Fruit fly (Drosophila melanogaster): ENCODE results near the gene CG18599.

Gene CG18599

dm6 chr3R:18297444-18298297 lies 30.1 kb downstream of the CG18599 start (continued):
- 0 out of 3 replicates have a peak, but pooled peaks have one; percentile 16 for TF ChIP-seq CG17361 (GFP tag; IDR thresholded peaks at IDR 0.05)
- TF ChIP-seq Dll (GFP tag; IDR thresholded peaks at IDR 0.05; ENCODE audit: partially characterized antibody): no peak
- no peak for TF ChIP-seq CG3995 (GFP tag; optimal IDR thresholded peaks at IDR 0.05)
- no peak for TF ChIP-seq CG14014 (GFP tag; IDR thresholded peaks at IDR 0.05)
- no peak for TF ChIP-seq tgo (GFP tag; IDR thresholded peaks at IDR 0.05)
- no peak for TF ChIP-seq CG3847 (GFP tag; IDR thresholded peaks at IDR 0.05)
- TF ChIP-seq otp (GFP tag; IDR thresholded peaks at IDR 0.05): no peak
- no peak for TF ChIP-seq Dref (GFP tag; IDR thresholded peaks at IDR 0.05)
- TF ChIP-seq CTCF (GFP tag; optimal IDR thresholded peaks at IDR 0.05): no peak
- TF ChIP-seq chinmo (GFP tag; IDR thresholded peaks at IDR 0.05; ENCODE audit: partially characterized antibody): 0 out of 4 replicates have a peak, but pooled peaks have one; percentile 5
- TF ChIP-seq CG4404 (GFP tag; IDR thresholded peaks at IDR 0.05): no peak
- TF ChIP-seq sob (GFP tag; IDR thresholded peaks at IDR 0.05): no peak
- TF ChIP-seq repo (GFP tag; optimal IDR thresholded peaks at IDR 0.05): no peak
- no peak for TF ChIP-seq CG1832 (GFP tag; optimal IDR thresholded peaks at IDR 0.05)
- no peak for TF ChIP-seq hkb (optimal IDR thresholded peaks at IDR 0.05)
- 0 out of 2 replicates have a peak, but pooled peaks have one; percentile 7 for TF ChIP-seq hkb (GFP tag; IDR thresholded peaks at IDR 0.05)
- TF ChIP-seq odd (GFP tag; optimal IDR thresholded peaks at IDR 0.05): no peak
- TF ChIP-seq CG11696 (GFP tag; IDR thresholded peaks at IDR 0.05): no peak
- no peak for TF ChIP-seq CG33213 (GFP tag; optimal IDR thresholded peaks at IDR 0.05)
- no peak for TF ChIP-seq toy (GFP tag; IDR thresholded peaks at IDR 0.05)
- no peak for TF ChIP-seq unc-4 (GFP tag; IDR thresholded peaks at IDR 0.05; ENCODE audit: partially characterized antibody)
- no peak for TF ChIP-seq CG9437 (GFP tag; optimal IDR thresholded peaks at IDR 0.05)
- TF ChIP-seq CrebB (tag; optimal IDR thresholded peaks at IDR 0.05): no peak
- no peak for TF ChIP-seq CG12659 (GFP tag; optimal IDR thresholded peaks at IDR 0.05)
- TF ChIP-seq emc (GFP tag; optimal IDR thresholded peaks at IDR 0.05): no peak
- TF ChIP-seq CG10979 (tag; optimal IDR thresholded peaks at IDR 0.05): peak; percentile 4
- no peak for TF ChIP-seq CG17829 (tag; optimal IDR thresholded peaks at IDR 0.05)
- TF ChIP-seq CG9876 (GFP tag; optimal IDR thresholded peaks at IDR 0.05): no peak
- no peak for TF ChIP-seq mld (GFP tag; IDR thresholded peaks at IDR 0.05; ENCODE audit: partially characterized antibody)
- no peak for TF ChIP-seq Eip74EF (GFP tag; optimal IDR thresholded peaks at IDR 0.05)
- no peak for TF ChIP-seq Hr3 (GFP tag; optimal IDR thresholded peaks at IDR 0.05)
- TF ChIP-seq pho (GFP tag; optimal IDR thresholded peaks at IDR 0.05): peak; percentile 10
- TF ChIP-seq CG34224 (GFP tag; IDR thresholded peaks at IDR 0.05; ENCODE audit: partially characterized antibody): no peak
- TF ChIP-seq bsh (GFP tag; optimal IDR thresholded peaks at IDR 0.05): peak in 1 of 2 experiments; percentile 51
- TF ChIP-seq CG4707 (GFP tag; optimal IDR thresholded peaks at IDR 0.05): no peak
- no peak for TF ChIP-seq NK7.1 (GFP tag; optimal IDR thresholded peaks at IDR 0.05)
- peak; percentile 1 for TF ChIP-seq CG11504 (tag; optimal IDR thresholded peaks at IDR 0.05)
- no peak for TF ChIP-seq CG9932 (GFP tag; IDR thresholded peaks at IDR 0.05)
- TF ChIP-seq CG15011 (GFP tag; optimal IDR thresholded peaks at IDR 0.05): no peak
- no peak for TF ChIP-seq CG11085 (GFP tag; IDR thresholded peaks at IDR 0.05)
- TF ChIP-seq Side (GFP tag; optimal IDR thresholded peaks at IDR 0.05): no peak
- no peak for TF ChIP-seq CG16815 (GFP tag; optimal IDR thresholded peaks at IDR 0.05)
- TF ChIP-seq CG31388 (GFP tag; optimal IDR thresholded peaks at IDR 0.05): no peak
- no peak for TF ChIP-seq Hmr (GFP tag; optimal IDR thresholded peaks at IDR 0.05)
- no peak for TF ChIP-seq PHDP (tag; optimal IDR thresholded peaks at IDR 0.05)
- no peak for TF ChIP-seq CG17912 (GFP tag; optimal IDR thresholded peaks at IDR 0.05)
- TF ChIP-seq dan (GFP tag; IDR thresholded peaks at IDR 0.05): no peak
- no peak for TF ChIP-seq Nf-YB (GFP tag; optimal IDR thresholded peaks at IDR 0.05)
- TF ChIP-seq shn (GFP tag; optimal IDR thresholded peaks at IDR 0.05): no peak
- no peak for TF ChIP-seq dati (GFP tag; IDR thresholded peaks at IDR 0.05)

All from whole organism, embryonic.